Fruit fly (Drosophila melanogaster) whole organism, embryonic: Measurements from ENCODE around the gene CG34148.

Experiments used
- ATbp ChIP-seq: fragments of 200-800 bp; sonication (Bioruptor generic); optimal IDR thresholded peaks from 2 replicates; lab custom pipeline; 2017; ENCODE audit warnings: missing biosample characterization, mild to moderate bottlenecking, missing genetic modification characterization, missing genetic modification reagents
- Ada2b ChIP-seq: fragments of 200-800 bp; sonication (Bioruptor generic); IDR thresholded peaks from 2 replicates; pipeline ENCODE4 v1.3.6; 2022; ENCODE audit warnings: missing biosample characterization, missing genetic modification characterization
- Atf6 ChIP-seq: fragments of 200-800 bp; sonication (Bioruptor generic); IDR thresholded peaks from 2 replicates; pipeline ENCODE4 v1.3.6; 2022; ENCODE audit warnings: missing biosample characterization, missing genetic modification characterization
- Bdp1 ChIP-seq: fragments of 200-800 bp; sonication (Bioruptor generic); optimal IDR thresholded peaks from 3 replicates; lab custom pipeline; 2016; ENCODE audit warnings: missing biosample characterization, missing genetic modification characterization
- BtbVII ChIP-seq: fragments of 200-800 bp; sonication (Bioruptor generic); optimal IDR thresholded peaks from 3 replicates; lab custom pipeline; 2017; ENCODE audit warnings: missing biosample characterization, mild to moderate bottlenecking, missing genetic modification characterization
- CG10565 ChIP-seq: fragments of 200-800 bp; sonication (Bioruptor generic); optimal IDR thresholded peaks from 3 replicates; lab custom pipeline; 2016; ENCODE audit warnings: missing biosample characterization, mild to moderate bottlenecking, missing genetic modification characterization
- CG10654 ChIP-seq: fragments of 200-800 bp; sonication (Bioruptor generic); optimal IDR thresholded peaks from 2 replicates; lab custom pipeline; 2016; ENCODE audit warnings: missing biosample characterization, missing genetic modification characterization
- CG12104 ChIP-seq: fragments of 200-800 bp; sonication (Bioruptor generic); optimal IDR thresholded peaks from 3 replicates; lab custom pipeline; 2016; ENCODE audit warnings: missing biosample characterization, missing genetic modification characterization
- CG12391 ChIP-seq: fragments of 200-800 bp; sonication (Bioruptor generic); optimal IDR thresholded peaks from 3 replicates; lab custom pipeline; 2018; ENCODE audit warnings: missing biosample characterization, mild to moderate bottlenecking, missing genetic modification characterization, moderate library complexity
- CG12942 ChIP-seq: fragments of 200-800 bp; sonication (Bioruptor generic); optimal IDR thresholded peaks from 3 replicates; lab custom pipeline; 2016; ENCODE audit warnings: missing biosample characterization, missing genetic modification characterization
- CG13123 ChIP-seq: fragments of 200-800 bp; sonication (Bioruptor generic); optimal IDR thresholded peaks from 2 replicates; lab custom pipeline; 2016; ENCODE audit warnings: missing biosample characterization, missing genetic modification characterization
- CG13296 ChIP-seq: fragments of 200-800 bp; sonication (Bioruptor generic); optimal IDR thresholded peaks from 3 replicates; lab custom pipeline; 2018; ENCODE audit warnings: missing biosample characterization, mild to moderate bottlenecking, missing genetic modification characterization
- CG14667 ChIP-seq: fragments of 200-800 bp; sonication (Bioruptor generic); IDR thresholded peaks from 2 replicates; pipeline ENCODE4 v1.3.6; 2022; ENCODE audit warnings: missing biosample characterization, missing genetic modification characterization
- CG15514 ChIP-seq: fragments of 200-800 bp; sonication (Bioruptor generic); optimal IDR thresholded peaks from 3 replicates; lab custom pipeline; 2017; ENCODE audit warnings: missing biosample characterization, missing genetic modification characterization, mild to moderate bottlenecking, moderate library complexity, missing genetic modification reagents
- CG18011 ChIP-seq: fragments of 200-800 bp; sonication (Bioruptor generic); optimal IDR thresholded peaks from 2 replicates; lab custom pipeline; 2017; ENCODE audit warnings: missing biosample characterization, missing genetic modification characterization, mild to moderate bottlenecking, moderate library complexity, missing genotype
- CG2120 ChIP-seq: fragments of 200-800 bp; sonication (Bioruptor generic); optimal IDR thresholded peaks from 3 replicates; lab custom pipeline; 2016; ENCODE audit warnings: missing biosample characterization, missing genetic modification characterization
- CG31388 ChIP-seq: fragments of 200-800 bp; sonication (Bioruptor generic); optimal IDR thresholded peaks from 2 replicates; lab custom pipeline; 2016; ENCODE audit warnings: missing biosample characterization, missing genetic modification characterization
- CG32772 ChIP-seq: fragments of 200-800 bp; sonication (Bioruptor generic); IDR thresholded peaks from 2 replicates; pipeline ENCODE4 v1.3.6; 2022; ENCODE audit warnings: missing biosample characterization, missing genetic modification characterization
- CG33213 ChIP-seq: fragments of 200-800 bp; sonication (Bioruptor generic); optimal IDR thresholded peaks from 3 replicates; lab custom pipeline; 2016; ENCODE audit warnings: missing biosample characterization, missing genetic modification characterization
- CG34376 ChIP-seq: fragments of 200-800 bp; sonication (Bioruptor generic); optimal IDR thresholded peaks from 2 replicates; lab custom pipeline; 2018; ENCODE audit warnings: missing biosample characterization, mild to moderate bottlenecking, missing genetic modification characterization
- CG34422 ChIP-seq: fragments of 200-800 bp; sonication (Bioruptor generic); IDR thresholded peaks from 3 replicates; pipeline ENCODE4 v1.3.6; 2022; ENCODE audit warnings: missing biosample characterization, missing genetic modification characterization
- CG7556 ChIP-seq: fragments of 200-800 bp; sonication (Bioruptor generic); optimal IDR thresholded peaks from 2 replicates; lab custom pipeline; 2017; ENCODE audit warnings: missing biosample characterization, mild to moderate bottlenecking, missing genetic modification characterization
- CG8281 ChIP-seq: fragments of 200-800 bp; sonication (Bioruptor generic); optimal IDR thresholded peaks from 2 replicates; lab custom pipeline; 2018; ENCODE audit warnings: missing biosample characterization, mild to moderate bottlenecking, missing genetic modification characterization, moderate library complexity
- CG8388 ChIP-seq: fragments of 200-800 bp; sonication (Bioruptor generic); optimal IDR thresholded peaks from 2 replicates; lab custom pipeline; 2019; ENCODE audit warnings: missing biosample characterization, mild to moderate bottlenecking, missing genetic modification characterization, moderate library complexity
- CrebB ChIP-seq: fragments of 200-800 bp; sonication (Bioruptor generic); optimal IDR thresholded peaks from 3 replicates; lab custom pipeline; 2018; ENCODE audit warnings: missing biosample characterization, mild to moderate bottlenecking, missing genetic modification characterization
- D19A ChIP-seq: fragments of 200-800 bp; optimal IDR thresholded peaks from 3 replicates; lab custom pipeline; 2019; ENCODE audit warnings: missing biosample characterization, mild to moderate bottlenecking, missing genetic modification characterization, moderate library complexity
- Doc3 ChIP-seq: fragments of 200-800 bp; sonication (Bioruptor generic); IDR thresholded peaks from 3 replicates; pipeline ENCODE4 v1.3.6; 2022; ENCODE audit warnings: missing biosample characterization, missing genetic modification characterization; ENCODE audit not compliant: partially characterized antibody
- Dref ChIP-seq: fragments of 200-800 bp; sonication (Bioruptor generic); IDR thresholded peaks from 2 replicates; pipeline ENCODE4 v1.3.6; 2022; ENCODE audit warnings: missing biosample characterization, missing genetic modification characterization
- Ets97D ChIP-seq: fragments of 200-800 bp; sonication (Bioruptor generic); optimal IDR thresholded peaks from 3 replicates; lab custom pipeline; 2016; ENCODE audit warnings: missing biosample characterization, missing genetic modification characterization
- Fer3 ChIP-seq: fragments of 200-800 bp; sonication (Bioruptor generic); optimal IDR thresholded peaks from 2 replicates; lab custom pipeline; 2018; ENCODE audit warnings: missing biosample characterization, mild to moderate bottlenecking, missing genetic modification characterization, moderate library complexity
- Kr ChIP-seq: fragments of 200-800 bp; sonication (Bioruptor generic); optimal IDR thresholded peaks from 2 replicates; lab custom pipeline; 2017; ENCODE audit warnings: missing biosample characterization, mild to moderate bottlenecking, missing genetic modification characterization
- MTF-1 ChIP-seq: fragments of 200-800 bp; sonication (Bioruptor generic); optimal IDR thresholded peaks from 2 replicates; lab custom pipeline; 2018; ENCODE audit warnings: missing biosample characterization, mild to moderate bottlenecking, missing genetic modification characterization, borderline replicate concordance
- Mes4 ChIP-seq: fragments of 200-800 bp; sonication (Bioruptor generic); optimal IDR thresholded peaks from 2 replicates; lab custom pipeline; 2016; ENCODE audit warnings: missing biosample characterization, missing genetic modification characterization
- Neu2 ChIP-seq: fragments of 200-800 bp; sonication (Bioruptor generic); optimal IDR thresholded peaks from 3 replicates; lab custom pipeline; 2016; ENCODE audit warnings: missing biosample characterization, missing genetic modification characterization, borderline replicate concordance
- Rx ChIP-seq: fragments of 200-800 bp; sonication (Bioruptor generic); IDR thresholded peaks from 2 replicates; pipeline ENCODE4 v1.3.6; 2022; ENCODE audit warnings: missing biosample characterization, missing genetic modification characterization
- Sry-δ ChIP-seq: fragments of 200-800 bp; sonication (Bioruptor generic); optimal IDR thresholded peaks from 2 replicates; lab custom pipeline; 2016; ENCODE audit warnings: missing biosample characterization, missing genetic modification characterization
- br ChIP-seq: fragments of >200 bp; optimal IDR thresholded peaks from 2 replicates; lab custom pipeline; 2017
- cwo ChIP-seq: fragments of 200-800 bp; sonication (Bioruptor generic); optimal IDR thresholded peaks from 3 replicates; lab custom pipeline; 2017; ENCODE audit warnings: missing biosample characterization, missing genetic modification characterization, mild to moderate bottlenecking, moderate library complexity, missing genetic modification reagents
- danr ChIP-seq: fragments of 200-800 bp; sonication (Bioruptor generic); IDR thresholded peaks from 2 replicates; pipeline ENCODE4 v1.3.6; 2022; ENCODE audit warnings: missing biosample characterization, missing genetic modification characterization
- dati ChIP-seq: fragments of 200-800 bp; sonication (Bioruptor generic); IDR thresholded peaks from 2 replicates; pipeline ENCODE4 v1.3.6; 2022; ENCODE audit warnings: missing biosample characterization, missing genetic modification characterization
- fru ChIP-seq: fragments of >200 bp; optimal IDR thresholded peaks from 2 replicates; lab custom pipeline; 2017
- jigr1 ChIP-seq: fragments of 200-800 bp; sonication (Bioruptor generic); IDR thresholded peaks from 3 replicates; pipeline ENCODE4 v1.3.6; 2022; ENCODE audit warnings: missing biosample characterization, missing genetic modification characterization
- ken ChIP-seq: fragments of 200-800 bp; sonication (Bioruptor generic); IDR thresholded peaks from 3 replicates; pipeline ENCODE4 v1.3.6; 2022; ENCODE audit warnings: missing biosample characterization, missing genetic modification characterization
- lab ChIP-seq: fragments of 200-800 bp; sonication (Bioruptor generic); optimal IDR thresholded peaks from 3 replicates; lab custom pipeline; 2017; ENCODE audit warnings: missing biosample characterization, missing genetic modification characterization, mild to moderate bottlenecking, moderate library complexity, missing genetic modification reagents
- oc ChIP-seq: fragments of 200-800 bp; sonication (Bioruptor generic); optimal IDR thresholded peaks from 2 replicates; lab custom pipeline; 2018; ENCODE audit warnings: missing biosample characterization, mild to moderate bottlenecking, missing genetic modification characterization, moderate library complexity
- pfk ChIP-seq: fragments of 200-800 bp; sonication (Bioruptor generic); optimal IDR thresholded peaks from 2 replicates; lab custom pipeline; 2018; ENCODE audit warnings: missing biosample characterization, mild to moderate bottlenecking, missing genetic modification characterization, moderate library complexity
- row ChIP-seq: fragments of 200-800 bp; sonication (Bioruptor generic); IDR thresholded peaks from 3 replicates; pipeline ENCODE4 v1.3.6; 2022; ENCODE audit warnings: missing biosample characterization, missing genetic modification characterization
- schlank ChIP-seq: fragments of 200-800 bp; sonication (Bioruptor generic); optimal IDR thresholded peaks from 2 replicates; lab custom pipeline; 2018; ENCODE audit warnings: missing biosample characterization, mild to moderate bottlenecking, missing genetic modification characterization
- z ChIP-seq: fragments of 200-800 bp; sonication (Bioruptor generic); IDR thresholded peaks from 3 replicates; pipeline ENCODE4 v1.3.6; 2022; ENCODE audit warnings: missing biosample characterization, missing genetic modification characterization
- zf30C ChIP-seq: fragments of 200-800 bp; sonication (Bioruptor generic); optimal IDR thresholded peaks from 3 replicates; lab custom pipeline; 2018; ENCODE audit warnings: missing biosample characterization, mild to moderate bottlenecking, missing genetic modification characterization

Gene CG34148

DNA sequence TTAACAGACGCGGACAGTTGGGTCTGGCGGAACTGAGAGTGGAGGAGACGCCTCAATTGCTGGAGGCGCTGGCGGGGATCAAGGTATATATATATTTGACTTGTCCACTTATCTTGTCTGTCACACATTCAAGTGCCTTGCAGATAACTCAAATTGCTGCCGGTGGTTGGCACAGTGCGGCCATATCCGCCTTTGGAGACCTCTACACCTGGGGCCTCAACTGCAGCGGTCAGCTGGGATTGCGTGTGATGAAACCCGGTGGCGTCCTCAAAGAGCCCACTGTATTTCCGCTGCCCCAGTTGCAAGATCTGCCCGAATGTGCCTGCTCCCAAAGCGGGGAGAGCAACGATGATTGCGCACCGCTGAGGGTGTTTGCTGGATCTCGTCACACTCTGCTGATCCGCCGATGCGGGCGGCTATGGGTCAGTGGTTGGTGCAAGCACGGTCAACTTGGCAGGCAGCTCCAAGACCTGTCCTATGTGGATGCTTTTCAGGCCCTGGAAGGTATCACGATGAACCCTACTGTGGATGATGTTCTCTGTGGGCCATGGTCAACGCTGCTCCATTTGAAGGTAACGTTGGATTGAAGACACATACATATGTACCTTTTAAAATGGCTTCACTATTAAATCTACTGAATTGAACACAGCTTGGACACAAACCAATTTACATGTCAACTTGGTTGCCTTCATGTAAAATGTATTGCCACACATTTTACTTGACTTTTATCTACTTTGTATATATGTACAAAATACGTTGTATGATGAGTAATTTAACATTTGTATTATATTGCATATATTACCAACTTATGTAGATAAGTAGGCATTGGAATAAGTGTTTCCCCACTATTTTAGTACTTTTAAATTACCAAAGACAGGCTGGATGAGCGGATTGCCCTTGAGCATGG is 10.5 kb upstream of the CG34148 start, which contains the start of gene CG43844 (continued):
- TF ChIP-seq Dref (GFP tag; lab: Robert Waterston, UW), result no peak
- no peak for TF ChIP-seq CG34376
- TF ChIP-seq oc (tag; lab: Kevin White, UChicago), result no peak
- no peak for TF ChIP-seq jigr1 (GFP tag; lab: Robert Waterston, UW)
- no peak for TF ChIP-seq pfk (GFP tag; lab: Kevin White, UChicago)
- TF ChIP-seq CG33213 (GFP tag; lab: Kevin White, UChicago), result peak; percentile 3
- no peak for TF ChIP-seq Ada2b (GFP tag; lab: Robert Waterston, UW)
- no peak for TF ChIP-seq danr (GFP tag; lab: Robert Waterston, UW)
- no peak for TF ChIP-seq row (GFP tag; lab: Robert Waterston, UW)
- no peak for TF ChIP-seq CG12942 (GFP tag; lab: Kevin White, UChicago)
- TF ChIP-seq BtbVII, result no peak
- TF ChIP-seq cwo (GFP tag; lab: Kevin White, UChicago), result no peak
- TF ChIP-seq CG12391, result no peak
- TF ChIP-seq CG13123, result no peak
- TF ChIP-seq Kr (GFP tag; lab: Kevin White, UChicago), result no peak
- TF ChIP-seq CG34422 (GFP tag; lab: Robert Waterston, UW), result no peak
- no peak for TF ChIP-seq CG14667 (GFP tag; lab: Robert Waterston, UW)
- TF ChIP-seq CG10654 (GFP tag; lab: Kevin White, UChicago), result no peak
- TF ChIP-seq CG2120 (GFP tag; lab: Kevin White, UChicago), result no peak
- peak; percentile 3 for TF ChIP-seq Ets97D
- no peak for TF ChIP-seq CG15514 (GFP tag; lab: Kevin White, UChicago)
- TF ChIP-seq fru, result no peak
- TF ChIP-seq CG10565 (GFP tag; lab: Kevin White, UChicago), result no peak
- no peak for TF ChIP-seq br
- TF ChIP-seq Fer3 (tag; lab: Kevin White, UChicago), result no peak
- no peak for TF ChIP-seq Mes4 (GFP tag; lab: Kevin White, UChicago)
- no peak for TF ChIP-seq Bdp1 (GFP tag; lab: Kevin White, UChicago)
- no peak for TF ChIP-seq CG18011 (GFP tag; lab: Kevin White, UChicago)
- no peak for TF ChIP-seq CG7556 (GFP tag; lab: Kevin White, UChicago)
- TF ChIP-seq dati (GFP tag; lab: Robert Waterston, UW), result no peak
- TF ChIP-seq Neu2 (GFP tag; lab: Kevin White, UChicago), result no peak
- TF ChIP-seq CG13296 (GFP tag; lab: Kevin White, UChicago), result no peak
- TF ChIP-seq Doc3 (GFP tag; lab: Robert Waterston, UW), result no peak
- no peak for TF ChIP-seq CG8388 (GFP tag; lab: Kevin White, UChicago)
- no peak for TF ChIP-seq CG31388 (GFP tag; lab: Kevin White, UChicago)
- no peak for TF ChIP-seq Rx
- no peak for TF ChIP-seq CG32772 (GFP tag; lab: Robert Waterston, UW)
- no peak for TF ChIP-seq MTF-1 (GFP tag; lab: Kevin White, UChicago)
- TF ChIP-seq zf30C (GFP tag; lab: Kevin White, UChicago), result no peak
- TF ChIP-seq Sry-δ (GFP tag; lab: Kevin White, UChicago), result peak; percentile 2
- TF ChIP-seq CrebB, result no peak
- TF ChIP-seq CG8281 (tag; lab: Kevin White, UChicago), result no peak
- TF ChIP-seq lab (GFP tag; lab: Kevin White, UChicago), result peak; percentile 14
- no peak for TF ChIP-seq Atf6 (GFP tag; lab: Robert Waterston, UW)
- no peak for TF ChIP-seq schlank
- no peak for TF ChIP-seq z (GFP tag; lab: Robert Waterston, UW)
- no peak for TF ChIP-seq ATbp
- no peak for TF ChIP-seq ken (GFP tag; lab: Robert Waterston, UW)
- no peak for TF ChIP-seq CG12104
- TF ChIP-seq D19A, result no peak
